Fruit fly (Drosophila melanogaster): ENCODE data around the gene Cbp20.

Cbp20 gene

DNA sequence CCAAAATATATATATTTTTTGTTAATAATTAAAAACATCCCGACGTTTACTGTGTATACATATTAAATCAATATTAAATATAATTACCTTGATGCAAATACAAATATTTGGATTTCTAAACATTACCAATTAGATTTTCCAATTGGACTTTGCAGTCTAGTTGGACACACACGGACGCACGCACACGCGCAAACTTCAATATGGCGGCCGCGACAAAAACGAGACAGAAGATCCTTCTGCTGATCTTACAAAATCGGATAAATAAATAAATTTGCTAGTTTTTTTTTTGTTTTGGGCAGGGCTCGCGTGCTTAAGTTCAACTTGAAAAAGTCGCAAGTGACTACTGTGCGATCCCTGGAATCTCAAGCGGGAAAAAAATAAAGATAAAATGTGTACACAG is 7.9 kb upstream of the Cbp20 start:
- TF ChIP-seq Dll (optimal IDR thresholded peaks at IDR 0.05) (no peak), EcR (GFP tag; optimal IDR thresholded peaks at IDR 0.05) (no peak), CG8478 (optimal IDR thresholded peaks at IDR 0.05) (no peak), psq (optimal IDR thresholded peaks at IDR 0.05) (no peak), pan (optimal IDR thresholded peaks at IDR 0.05) (no peak), usp (GFP tag; optimal IDR thresholded peaks at IDR 0.05) (no peak)

DNA sequence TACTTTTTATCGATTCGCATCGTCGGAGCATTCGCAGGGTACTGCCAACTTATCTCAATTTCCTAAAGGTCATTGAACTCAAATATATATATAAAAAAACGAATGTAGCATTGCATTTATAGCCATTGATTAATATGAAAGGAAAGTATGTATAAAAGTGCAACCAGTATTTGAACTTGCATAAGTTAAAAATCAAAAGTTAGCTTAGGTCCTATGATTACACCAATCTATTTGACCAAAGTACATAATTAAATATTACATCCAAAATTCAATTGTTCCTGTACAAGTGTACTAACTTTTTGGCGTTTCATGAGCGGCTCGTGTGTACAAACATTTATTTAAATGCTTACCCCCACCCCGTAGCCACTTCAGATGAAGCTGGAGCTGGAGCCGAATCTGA is 7.0 kb upstream of the Cbp20 start:
- TF ChIP-seq pan (optimal IDR thresholded peaks at IDR 0.05) = no peak

DNA sequence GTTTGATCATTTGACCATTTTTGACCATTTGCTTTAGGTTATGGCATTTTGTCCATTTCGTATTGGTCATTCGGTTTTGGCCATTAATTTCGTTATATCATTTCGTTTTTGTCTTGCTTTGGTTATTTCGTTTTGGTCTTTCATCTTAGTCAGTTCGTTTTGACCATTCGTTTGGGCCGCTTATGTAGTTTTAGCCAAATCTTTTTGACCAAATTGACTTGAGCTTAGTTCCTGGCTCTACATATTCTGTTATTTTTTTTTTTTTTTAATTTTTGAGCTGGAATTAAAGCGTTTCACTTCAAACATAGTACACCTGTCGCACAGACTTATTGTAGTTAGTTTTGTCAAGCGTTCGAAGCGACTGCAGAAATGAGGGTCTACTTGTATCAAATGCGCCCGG is 6.1 kb upstream of the Cbp20 start, which contains the start of gene CG14315:
Gene CG14315, plus strand, starts transcription at position 301 of the 400 bp plus-strand sequence.
- no peak for TF ChIP-seq Dll (optimal IDR thresholded peaks at IDR 0.05)
- TF ChIP-seq psq (optimal IDR thresholded peaks at IDR 0.05) = no peak
- TF ChIP-seq CG8478 (optimal IDR thresholded peaks at IDR 0.05) = no peak
- no peak for TF ChIP-seq usp (GFP tag; optimal IDR thresholded peaks at IDR 0.05)
- no peak for TF ChIP-seq pan (optimal IDR thresholded peaks at IDR 0.05)
- no peak for TF ChIP-seq EcR (GFP tag; optimal IDR thresholded peaks at IDR 0.05)

DNA sequence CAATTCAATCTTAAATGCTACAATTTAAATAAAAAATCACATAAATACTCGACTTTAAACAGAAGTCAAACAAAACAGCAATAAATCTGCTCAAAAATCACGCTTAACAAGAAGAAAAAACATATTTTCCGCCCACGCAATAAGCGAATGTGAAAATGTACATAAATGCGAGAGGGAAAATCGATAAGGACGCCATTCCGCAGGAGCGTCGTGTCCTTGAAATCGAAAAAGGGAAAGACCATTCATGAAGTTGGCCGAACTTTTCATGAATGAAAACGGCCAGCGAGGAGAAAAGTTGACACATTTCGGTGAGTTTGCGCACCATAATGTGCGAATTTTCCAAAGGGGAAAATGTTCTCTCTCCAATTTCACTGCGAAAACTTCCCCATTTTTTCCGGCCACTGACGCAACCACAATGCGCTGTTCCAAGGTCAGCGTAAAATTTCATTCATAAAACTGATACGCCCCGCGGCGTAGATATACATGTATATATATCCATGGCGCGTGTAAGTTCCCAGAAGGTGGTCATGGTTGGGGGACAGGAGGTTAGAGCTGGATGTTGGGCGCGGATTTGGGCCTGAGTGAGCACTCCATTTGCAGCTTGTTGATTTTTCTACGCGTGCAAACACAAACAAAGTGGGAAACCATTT is 4.2 kb upstream of the Cbp20 start:
- no peak for TF ChIP-seq usp (GFP tag; optimal IDR thresholded peaks at IDR 0.05)
- TF ChIP-seq CG8478 (optimal IDR thresholded peaks at IDR 0.05) = no peak
- TF ChIP-seq pan (optimal IDR thresholded peaks at IDR 0.05) = no peak
- TF ChIP-seq Dll (optimal IDR thresholded peaks at IDR 0.05) = no peak
- no peak for TF ChIP-seq psq (optimal IDR thresholded peaks at IDR 0.05)
- no peak for TF ChIP-seq EcR (GFP tag; optimal IDR thresholded peaks at IDR 0.05)

DNA sequence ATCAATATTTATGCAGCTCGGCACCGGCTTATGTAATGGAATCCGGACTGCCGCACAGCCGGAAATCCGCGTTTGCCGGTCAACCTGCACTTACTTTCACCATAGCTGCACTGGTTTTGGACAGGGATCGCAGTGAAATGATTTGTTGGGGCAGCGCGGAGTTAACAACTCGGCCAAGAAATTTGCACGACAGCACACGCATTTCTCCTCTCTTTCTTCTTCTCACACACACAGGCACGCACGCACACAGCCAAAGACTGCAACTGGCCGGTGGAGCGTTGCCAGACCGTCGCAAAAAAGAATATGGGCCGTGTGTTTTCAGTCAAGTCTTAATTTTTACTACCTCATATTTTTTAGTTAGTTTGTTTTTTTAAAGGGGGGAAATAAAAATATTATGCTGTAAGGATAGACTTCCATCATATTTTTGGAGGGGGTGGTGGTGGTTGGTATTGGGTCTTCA is 1.8 kb downstream of the Cbp20 start:
- no peak for TF ChIP-seq EcR (GFP tag; optimal IDR thresholded peaks at IDR 0.05)
- TF ChIP-seq psq (optimal IDR thresholded peaks at IDR 0.05) = no peak
- TF ChIP-seq usp (GFP tag; optimal IDR thresholded peaks at IDR 0.05) = no peak
- no peak for TF ChIP-seq CG8478 (optimal IDR thresholded peaks at IDR 0.05)
- TF ChIP-seq Dll (optimal IDR thresholded peaks at IDR 0.05) = no peak
- no peak for TF ChIP-seq pan (optimal IDR thresholded peaks at IDR 0.05)

DNA sequence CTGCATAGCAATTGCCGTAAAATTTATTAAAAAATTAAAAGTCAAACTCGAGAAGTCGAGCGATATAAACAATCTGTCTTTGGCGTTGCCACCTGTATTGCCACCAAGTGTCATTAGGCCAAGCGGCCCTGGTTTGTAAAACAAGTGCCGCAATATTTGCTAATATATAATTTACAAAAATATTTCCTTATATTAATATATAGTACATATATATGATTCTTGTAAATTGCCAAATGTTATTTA is 2.6 kb downstream of the Cbp20 start, which contains the start of the genes CG7215 and Prx5:
Gene CG7215, minus strand, starts transcription at position 101 of the 243 bp plus-strand sequence.
Gene Prx5, minus strand, starts transcription at position 101 of the 243 bp plus-strand sequence.
- TF ChIP-seq EcR (GFP tag; optimal IDR thresholded peaks at IDR 0.05) = no peak
- TF ChIP-seq psq (optimal IDR thresholded peaks at IDR 0.05) = no peak
- no peak for TF ChIP-seq Dll (optimal IDR thresholded peaks at IDR 0.05)
- no peak for TF ChIP-seq pan (optimal IDR thresholded peaks at IDR 0.05)
- no peak for TF ChIP-seq CG8478 (optimal IDR thresholded peaks at IDR 0.05)
- TF ChIP-seq usp (GFP tag; optimal IDR thresholded peaks at IDR 0.05) = no peak

DNA sequence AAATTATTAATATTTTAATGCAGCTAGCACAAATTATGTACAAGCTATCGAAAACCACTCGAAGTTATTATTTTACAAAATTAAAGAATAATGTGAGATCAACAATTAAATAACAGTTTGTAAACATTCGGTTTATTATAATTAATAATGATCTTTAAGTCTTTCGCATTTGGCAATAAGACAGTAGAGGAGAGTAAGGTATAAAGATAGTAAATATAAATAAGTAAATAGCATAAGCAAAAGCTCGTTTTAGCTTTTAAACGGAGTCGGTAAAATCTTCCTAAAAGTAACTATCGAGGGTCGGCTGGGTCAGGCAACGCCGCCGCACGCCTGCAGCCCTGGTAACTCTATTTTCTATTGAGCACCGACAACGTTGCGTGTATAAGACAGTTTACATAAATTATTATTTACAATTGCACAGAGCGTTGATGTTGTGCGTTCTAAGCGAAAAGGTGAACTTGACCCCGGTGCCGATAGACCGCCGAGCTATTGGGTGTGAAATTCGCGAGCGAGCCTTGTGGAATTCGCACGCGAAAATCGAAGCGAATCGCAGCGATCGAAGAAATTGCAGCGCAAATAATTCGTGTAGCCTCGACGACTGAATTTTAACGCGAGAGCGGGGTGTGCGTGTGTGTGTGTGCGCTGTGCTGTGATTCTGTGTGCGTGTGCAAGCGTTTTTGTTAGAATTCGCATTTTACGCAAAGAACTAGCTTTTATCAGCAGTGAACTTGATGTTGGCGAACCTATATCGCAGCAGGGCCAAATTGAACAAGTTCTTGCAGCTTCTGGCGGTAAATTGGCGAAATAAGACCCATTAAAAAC is 3.2 kb downstream of the Cbp20 start, which contains the start of gene wrd:
Gene wrd, plus strand, starts transcription at position 342 of the 822 bp plus-strand sequence.
- TF ChIP-seq usp (GFP tag; optimal IDR thresholded peaks at IDR 0.05) (no peak), Dll (optimal IDR thresholded peaks at IDR 0.05) (no peak), CG8478 (optimal IDR thresholded peaks at IDR 0.05) (no peak), EcR (GFP tag; optimal IDR thresholded peaks at IDR 0.05) (no peak), pan (optimal IDR thresholded peaks at IDR 0.05) (no peak)

DNA sequence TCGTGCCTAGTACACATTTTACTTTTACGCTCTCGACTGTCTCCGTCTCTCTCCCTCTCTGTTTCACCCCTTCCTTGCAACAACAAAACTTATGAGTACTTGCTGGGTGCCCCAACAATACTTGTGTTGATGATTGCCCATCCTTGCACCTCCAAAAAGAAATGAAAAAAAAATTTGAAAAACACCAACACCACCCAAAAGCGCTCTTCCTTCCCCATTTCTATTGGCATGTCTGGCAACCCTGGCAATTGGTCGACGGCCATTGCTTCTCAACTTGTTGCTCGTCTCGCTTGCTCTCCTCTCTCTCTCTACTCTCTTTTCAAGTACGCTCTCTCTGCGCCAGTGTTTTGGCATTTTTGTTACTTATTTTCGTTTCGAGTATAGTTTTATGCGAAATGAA is 3.9 kb downstream of the Cbp20 start:
- TF ChIP-seq pan (optimal IDR thresholded peaks at IDR 0.05) = no peak
- TF ChIP-seq CG8478 (optimal IDR thresholded peaks at IDR 0.05) = no peak
- no peak for TF ChIP-seq psq (optimal IDR thresholded peaks at IDR 0.05)
- TF ChIP-seq Dll (optimal IDR thresholded peaks at IDR 0.05) = peak; percentile 96
- no peak for TF ChIP-seq usp (GFP tag; optimal IDR thresholded peaks at IDR 0.05)

dm6 chr3R:18168929-18169350 is 4.5 kb downstream of the Cbp20 start:
- TF ChIP-seq pan (optimal IDR thresholded peaks at IDR 0.05) (no peak), psq (optimal IDR thresholded peaks at IDR 0.05) (no peak)

- TF ChIP-seq psq (optimal IDR thresholded peaks at IDR 0.05) (no peak), Dll (optimal IDR thresholded peaks at IDR 0.05) (no peak), EcR (GFP tag; optimal IDR thresholded peaks at IDR 0.05) (no peak), pan (optimal IDR thresholded peaks at IDR 0.05) (no peak)
Observed at dm6 chr3R:18169982-18170531, 5.6 kb downstream of the Cbp20 start.

DNA sequence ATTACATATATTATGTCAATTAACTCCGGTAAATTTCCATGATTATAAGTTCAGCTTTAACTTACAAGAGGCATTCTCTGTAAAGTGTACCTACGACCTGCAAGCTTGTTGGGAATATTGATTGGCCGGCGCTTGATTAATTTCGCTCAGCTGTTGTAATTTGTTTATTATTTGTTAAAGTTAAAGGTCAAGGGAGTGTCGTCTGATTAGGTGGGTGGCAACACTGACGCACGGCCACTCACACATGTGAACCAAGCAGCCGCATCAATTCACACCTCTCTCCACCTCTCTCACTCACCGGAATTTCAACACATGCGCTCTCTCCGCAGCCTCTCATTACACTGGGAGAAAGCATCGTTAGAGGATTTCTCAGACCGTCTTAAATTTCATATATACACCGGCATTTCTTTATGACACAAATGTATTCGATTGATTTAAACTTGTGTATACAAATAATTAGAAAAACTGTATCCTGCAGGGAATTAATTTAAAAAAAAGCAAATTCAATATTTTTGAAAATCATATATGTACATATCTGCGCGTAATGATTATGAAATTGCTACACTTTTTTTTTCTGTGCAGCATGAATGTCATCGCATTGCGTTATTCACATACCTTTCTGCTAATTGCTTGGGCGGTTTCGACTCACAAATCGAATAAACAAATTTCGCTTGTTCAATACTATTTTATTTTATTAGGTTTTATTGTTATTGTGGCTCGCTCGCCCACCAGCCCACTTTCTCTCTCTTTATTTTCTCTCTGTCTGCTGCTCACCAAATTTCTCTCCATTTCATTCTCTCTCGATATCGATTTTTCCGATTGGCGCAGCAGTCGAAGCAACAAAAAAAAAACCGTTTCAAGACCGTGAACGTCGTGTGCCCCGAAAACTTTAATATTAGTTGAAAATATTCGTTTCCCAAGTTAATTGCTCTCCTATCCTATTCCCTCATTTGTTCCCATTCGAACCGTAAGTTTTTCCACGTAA is 7.8 kb downstream of the Cbp20 start:
- TF ChIP-seq pan (optimal IDR thresholded peaks at IDR 0.05) = no peak
- TF ChIP-seq usp (GFP tag; optimal IDR thresholded peaks at IDR 0.05) = no peak
- TF ChIP-seq EcR (GFP tag; optimal IDR thresholded peaks at IDR 0.05) = no peak
- TF ChIP-seq psq (optimal IDR thresholded peaks at IDR 0.05) = no peak
- TF ChIP-seq CG8478 (optimal IDR thresholded peaks at IDR 0.05) = no peak
- TF ChIP-seq Dll (optimal IDR thresholded peaks at IDR 0.05) = no peak
